Worm (Caenorhabditis elegans) whole organism, L3 larva: ENCODE measurements around the gene acox-3.

ENCODE experiments used
- ceh-16 ChIP-seq: sonication (generic microtip); optimal IDR thresholded peaks from 2 replicates; lab custom pipeline; 2017; ENCODE audit warnings: missing biosample characterization, missing genetic modification characterization
- fos-1 ChIP-seq: fragments of 150-350 bp; optimal IDR thresholded peaks from 2 replicates; lab custom pipeline; 2014; ENCODE audit warnings: missing biosample characterization, missing genetic modification characterization
- lin-15B ChIP-seq: fragments of 150-350 bp; optimal IDR thresholded peaks from 2 replicates; lab custom pipeline; 2014; ENCODE audit warnings: missing biosample characterization, missing genetic modification characterization
- lin-39 ChIP-seq: fragments of 150-350 bp; optimal IDR thresholded peaks from 2 replicates; lab custom pipeline; 2018; ENCODE audit warnings: missing biosample characterization, missing genetic modification reagents, missing genetic modification characterization
- nhr-11 ChIP-seq: fragments of 150-350 bp; optimal IDR thresholded peaks from 2 replicates; lab custom pipeline; 2014; ENCODE audit warnings: missing biosample characterization, missing genetic modification characterization
- nhr-77 ChIP-seq: fragments of 150-350 bp; optimal IDR thresholded peaks from 2 replicates; lab custom pipeline; 2014; ENCODE audit warnings: missing biosample characterization, missing genetic modification characterization
- pha-4 ChIP-seq: fragments of 150-350 bp; optimal IDR thresholded peaks from 2 replicates; lab custom pipeline; 2014; ENCODE audit warnings: missing biosample characterization, missing genetic modification reagents, missing genetic modification characterization
- tbx-2 ChIP-seq: sonication (generic microtip); optimal IDR thresholded peaks from 2 replicates; lab custom pipeline; 2016; ENCODE audit warnings: mild to moderate bottlenecking, missing genetic modification characterization, missing compliant biosample characterization
- unc-62 ChIP-seq: fragments of 150-350 bp; sonication (generic microtip); optimal IDR thresholded peaks from 4 replicates; lab custom pipeline; 2014; ENCODE audit warnings: missing biosample characterization, missing genetic modification reagents, missing genetic modification characterization
- ztf-11 ChIP-seq: fragments of 150-350 bp; optimal IDR thresholded peaks from 2 replicates; lab custom pipeline; 2014; ENCODE audit warnings: missing biosample characterization, missing genetic modification characterization

DNA sequence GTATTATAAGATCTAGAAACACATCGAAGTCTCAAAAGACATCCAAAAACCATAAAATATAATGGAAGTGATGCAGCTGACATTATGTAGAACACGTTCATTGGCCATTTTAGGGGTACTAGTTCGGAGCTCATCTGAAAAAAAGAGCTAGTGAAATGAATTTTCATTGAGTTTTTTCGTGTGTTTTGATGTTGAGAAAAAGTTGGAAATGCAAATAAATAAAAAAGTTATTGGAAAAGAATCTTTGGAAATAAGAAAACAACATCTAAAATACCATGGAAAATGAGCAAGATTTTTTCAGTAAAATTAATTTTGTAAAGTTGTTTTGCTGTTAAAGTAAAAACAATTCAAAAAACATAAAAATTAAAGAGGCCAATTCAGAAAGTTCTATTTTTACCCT is 42.4 kb upstream of the acox-3 start, which contains the start of gene srv-24:
- TF ChIP-seq tbx-2 (tag; lab: Kevin White, UChicago): no peak
- no peak for TF ChIP-seq lin-39
- no peak for TF ChIP-seq unc-62
- TF ChIP-seq lin-15B (tag; lab: Kevin White, UChicago): no peak
- TF ChIP-seq pha-4 (tag; lab: Kevin White, UChicago): no peak
- TF ChIP-seq ztf-11: no peak
- no peak for TF ChIP-seq nhr-11 (tag; lab: Kevin White, UChicago)
- TF ChIP-seq nhr-77 (tag; lab: Kevin White, UChicago): no peak
- no peak for TF ChIP-seq fos-1 (tag; lab: Kevin White, UChicago)
- TF ChIP-seq ceh-16: no peak
